Worm (Caenorhabditis elegans): ENCODE measurements around the gene C02F5.14.

DNA sequence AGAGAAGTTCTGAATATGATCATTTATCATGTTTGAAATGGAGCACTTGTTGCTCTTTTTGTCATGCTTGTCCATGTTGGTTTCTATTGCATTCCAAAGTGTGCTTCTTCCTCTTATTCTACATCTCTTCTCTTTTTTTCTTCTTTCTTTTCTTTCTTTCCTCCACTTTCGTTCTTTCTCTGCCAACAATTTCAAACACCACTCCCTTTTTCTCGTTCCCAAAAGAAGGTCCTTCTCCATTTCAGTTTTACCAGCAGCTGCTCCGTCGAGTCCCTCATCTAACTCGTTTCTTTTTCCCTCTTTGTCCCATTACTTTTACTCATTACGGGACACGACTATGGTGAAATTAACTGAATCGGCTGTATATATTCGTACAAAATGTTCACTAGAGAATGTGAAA lies 19.6 kb upstream of the C02F5.14 start, which contains the start of gene F09G8.5:
- no peak for TF ChIP-seq lin-35 (GFP tag; optimal IDR thresholded peaks at IDR 0.05)
- no peak for TF ChIP-seq nhr-12 (tag; optimal IDR thresholded peaks at IDR 0.05)
- no peak for TF ChIP-seq ztf-4 (tag; optimal IDR thresholded peaks at IDR 0.05)
- TF ChIP-seq ces-1 (GFP tag; optimal IDR thresholded peaks at IDR 0.05): no peak
- no peak for TF ChIP-seq nhr-76 (tag; optimal IDR thresholded peaks at IDR 0.05)

Measured in whole organism, L1 larva.